Fruit fly (Drosophila melanogaster): Measurements from ENCODE around the gene okr.

Gene okr

DNA sequence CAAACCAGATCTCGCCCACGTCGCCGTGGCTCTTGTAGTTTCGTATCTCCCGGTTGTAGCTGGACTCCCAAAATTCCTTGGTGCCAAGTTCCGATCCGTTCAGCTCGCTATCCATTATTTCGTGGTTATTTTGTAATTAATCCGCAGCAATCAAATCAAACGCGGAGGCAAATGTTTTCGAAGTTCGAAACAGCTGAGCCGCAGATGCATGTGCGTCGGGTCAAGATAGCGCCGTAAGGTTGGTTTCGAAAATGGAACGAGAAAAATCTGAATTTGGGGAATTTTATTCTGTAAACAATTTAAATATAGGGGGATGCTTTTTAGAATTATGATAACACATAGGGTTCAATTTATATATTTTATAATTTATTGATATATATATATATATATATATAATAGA, 13.5 kb downstream of the okr start, which contains the start of gene CG9643 (continued):
- TF ChIP-seq MBD-R2 (GFP tag; IDR thresholded peaks at IDR 0.05) (peak; percentile 92), CG4707 (GFP tag; optimal IDR thresholded peaks at IDR 0.05) (no peak), Dp (GFP tag; optimal IDR thresholded peaks at IDR 0.05) (peak; percentile 73), Sin3A (optimal IDR thresholded peaks at IDR 0.05) (peak; percentile 8), Fer3 (tag; optimal IDR thresholded peaks at IDR 0.05) (no peak), CG2678 (tag; optimal IDR thresholded peaks at IDR 0.05) (no peak), CG1024 (GFP tag; IDR thresholded peaks at IDR 0.05) (0 out of 2 replicates have a peak, but pooled peaks have one; percentile 11), unc-4 (GFP tag; IDR thresholded peaks at IDR 0.05; ENCODE audit: partially characterized antibody) (0 out of 2 replicates have a peak, but pooled peaks have one; percentile 27), amos (GFP tag; IDR thresholded peaks at IDR 0.05; ENCODE audit: partially characterized antibody) (peak; percentile 29; the same call in 1 of the 2 replicates), zen (tag; optimal IDR thresholded peaks at IDR 0.05) (peak; percentile 19), sug (tag; optimal IDR thresholded peaks at IDR 0.05) (peak; percentile 17), trem (tag; optimal IDR thresholded peaks at IDR 0.05) (peak; percentile 46), CG15514 (GFP tag; optimal IDR thresholded peaks at IDR 0.05) (peak; percentile 68), CG7556 (GFP tag; optimal IDR thresholded peaks at IDR 0.05) (no peak), sob (GFP tag; IDR thresholded peaks at IDR 0.05) (no peak), CG31365 (tag; optimal IDR thresholded peaks at IDR 0.05) (no peak), CTCF (GFP tag; optimal IDR thresholded peaks at IDR 0.05) (no peak), Scr (GFP tag; IDR thresholded peaks at IDR 0.05; ENCODE audit: partially characterized antibody) (peak; percentile 40; the same call in 1 of the 2 replicates), CG15073 (GFP tag; optimal IDR thresholded peaks at IDR 0.05) (no peak), CG8388 (GFP tag; optimal IDR thresholded peaks at IDR 0.05) (no peak), CG9215 (GFP tag; IDR thresholded peaks at IDR 0.05) (no peak), esg (GFP tag; conservative IDR thresholded peaks at IDR 0.05) (no peak), Stat92E (GFP tag; optimal IDR thresholded peaks at IDR 0.05) (no peak), CG2875 (GFP tag; optimal IDR thresholded peaks at IDR 0.05) (no peak), CG9797 (GFP tag; optimal IDR thresholded peaks at IDR 0.05) (peak; percentile 26)

DNA sequence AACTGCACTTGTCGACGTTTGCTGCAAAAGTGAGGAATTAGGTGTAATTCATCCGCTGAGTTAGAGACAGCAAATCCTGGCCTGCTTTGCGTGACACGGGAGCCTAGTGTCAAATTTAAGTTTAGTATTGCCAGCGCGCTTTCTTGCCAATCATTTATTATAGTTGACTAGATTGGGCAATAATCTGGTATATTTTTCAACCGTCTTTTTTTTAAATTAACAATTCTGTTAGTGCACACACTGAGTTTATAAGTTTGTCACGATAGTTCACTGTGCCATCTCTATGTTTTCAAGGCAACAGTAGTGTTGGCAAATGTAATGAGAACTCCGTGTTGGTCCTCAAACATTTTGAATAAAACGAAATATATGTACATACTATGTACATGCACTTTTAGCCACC, 15.7 kb downstream of the okr start, which contains the start of the genes CG9641 and CG3165:
TSS of gene CG9641 (minus strand) at position 34 of the 400 bp plus-strand sequence.
TSS of gene CG3165 (plus strand) at position 294 of the 400 bp plus-strand sequence.
- TF ChIP-seq CG4730 (GFP tag; IDR thresholded peaks at IDR 0.05) (peak; percentile 69), CG8359 (GFP tag; optimal IDR thresholded peaks at IDR 0.05; ENCODE audit: borderline replicate concordance) (peak; percentile 51), vfl (GFP tag; optimal IDR thresholded peaks at IDR 0.05) (peak; percentile 86), crol (GFP tag; IDR thresholded peaks at IDR 0.05) (no peak), mirr (GFP tag; optimal IDR thresholded peaks at IDR 0.05) (no peak), CG7271 (tag; optimal IDR thresholded peaks at IDR 0.05) (peak; percentile 37), CG13775 (GFP tag; optimal IDR thresholded peaks at IDR 0.05) (peak; percentile 86), trh (GFP tag; optimal IDR thresholded peaks at IDR 0.05) (peak; percentile 53), CG30020 (tag; optimal IDR thresholded peaks at IDR 0.05) (peak; percentile 79), CG3281 (GFP tag; optimal IDR thresholded peaks at IDR 0.05) (peak; percentile 76), Hr51 (GFP tag; optimal IDR thresholded peaks at IDR 0.05) (peak in 1 of 2 experiments; percentile 84), Aef1 (GFP tag; IDR thresholded peaks at IDR 0.05) (peak; percentile 71), tio (GFP tag; optimal IDR thresholded peaks at IDR 0.05) (no peak), CG7928 (GFP tag; optimal IDR thresholded peaks at IDR 0.05) (peak; percentile 39), CG9215 (GFP tag; IDR thresholded peaks at IDR 0.05) (peak; percentile 88), eyg (GFP tag; optimal IDR thresholded peaks at IDR 0.05) (peak; percentile 81), CG9437 (GFP tag; optimal IDR thresholded peaks at IDR 0.05) (peak; percentile 69), cad (GFP tag; optimal IDR thresholded peaks at IDR 0.05) (no peak), CTCF (GFP tag; optimal IDR thresholded peaks at IDR 0.05) (peak; percentile 35), CG32532 (GFP tag; IDR thresholded peaks at IDR 0.05) (peak; percentile 85), Nf-YC (tag; optimal IDR thresholded peaks at IDR 0.05) (peak; percentile 80), HmgZ (tag; optimal IDR thresholded peaks at IDR 0.05) (peak; percentile 90), lab (GFP tag; optimal IDR thresholded peaks at IDR 0.05) (no peak), Meics (GFP tag; optimal IDR thresholded peaks at IDR 0.05) (peak; percentile 82), shn (GFP tag; optimal IDR thresholded peaks at IDR 0.05) (peak; percentile 86), NC2β (GFP tag; optimal IDR thresholded peaks at IDR 0.05) (peak; percentile 81), CG4424 (GFP tag; optimal IDR thresholded peaks at IDR 0.05) (peak; percentile 91), ssp (GFP tag; IDR thresholded peaks at IDR 0.05) (peak; percentile 76)
